Worm (Caenorhabditis elegans): Measurements from ENCODE around the gene cas-1.

DNA sequence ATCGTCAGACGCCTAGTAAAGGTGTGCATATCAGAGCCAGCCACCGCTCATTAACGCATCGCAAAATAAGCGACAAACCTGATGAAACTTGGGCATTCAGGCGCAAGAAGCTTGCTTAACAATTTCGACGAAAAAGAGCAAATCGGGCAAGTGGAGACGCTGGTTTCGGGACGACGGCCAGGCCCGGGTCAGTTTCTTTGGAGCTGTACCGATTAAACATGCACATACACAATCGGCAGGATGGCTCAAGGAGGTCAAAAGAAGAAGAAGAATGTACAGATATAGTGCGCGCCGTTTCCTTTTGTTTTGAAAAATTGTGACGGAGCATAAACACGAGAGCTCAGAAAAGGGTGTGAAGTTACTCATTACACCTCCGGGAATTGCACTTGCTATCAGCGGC, 13.0 kb upstream of the cas-1 start:
- TF ChIP-seq flt-1 (GFP tag; IDR thresholded peaks at IDR 0.05) (no peak), cog-1 (tag; optimal IDR thresholded peaks at IDR 0.05) (no peak), T22C8.4 (GFP tag; IDR thresholded peaks at IDR 0.05) (no peak), ref-1 (GFP tag; conservative IDR thresholded peaks at IDR 0.05) (no peak), klf-2 (GFP tag; conservative IDR thresholded peaks at IDR 0.05) (no peak), ztf-23 (GFP tag; IDR thresholded peaks at IDR 0.05) (no peak), ztf-29 (GFP tag; IDR thresholded peaks at IDR 0.05) (no peak), med-1 (GFP tag; optimal IDR thresholded peaks at IDR 0.05; ENCODE audit: insufficient read depth) (no peak)

Measured in whole organism, midembryonic.